Worm (Caenorhabditis elegans) whole organism, L3 larva: ENCODE data around the gene B0457.6.

ENCODE experiments used
- R02D3.7 ChIP-seq: fragments of 150-350 bp; optimal IDR thresholded peaks from 2 replicates; lab custom pipeline; 2014; ENCODE audit warnings: missing biosample characterization, missing genetic modification characterization
- ZK546.5 ChIP-seq: sonication (generic microtip); optimal IDR thresholded peaks from 2 replicates; lab custom pipeline; 2017; ENCODE audit warnings: missing biosample characterization, missing genetic modification characterization
- ceh-16 ChIP-seq: sonication (generic microtip); optimal IDR thresholded peaks from 2 replicates; lab custom pipeline; 2017; ENCODE audit warnings: missing biosample characterization, missing genetic modification characterization
- ceh-82 ChIP-seq: fragments of 150-350 bp; optimal IDR thresholded peaks from 2 replicates; lab custom pipeline; 2014; ENCODE audit warnings: missing biosample characterization, missing genetic modification characterization
- ceh-9 ChIP-seq: sonication (generic microtip); optimal IDR thresholded peaks from 2 replicates; lab custom pipeline; 2018; ENCODE audit warnings: missing biosample characterization, missing genetic modification characterization
- egl-27 ChIP-seq: sonication (generic microtip); optimal IDR thresholded peaks from 4 replicates; lab custom pipeline; 2017; ENCODE audit warnings: missing biosample characterization, missing genetic modification reagents, missing genetic modification characterization
- elt-2 ChIP-seq: sonication (generic microtip); optimal IDR thresholded peaks from 2 replicates; lab custom pipeline; 2016; ENCODE audit warnings: missing genetic modification reagents, mild to moderate bottlenecking, missing genetic modification characterization, missing compliant biosample characterization
- elt-3 ChIP-seq, 3 experiments: fragments of 150-350 bp in 1 of 3; sonication (generic microtip) in 2 of 3; optimal IDR thresholded peaks; 2 replicates in 2 of 3; 4 replicates in 1 of 3; lab custom pipeline; 2014 to 2017; ENCODE audit warnings: missing biosample characterization in 3 of 3, missing genetic modification characterization in 3 of 3
- eor-1 ChIP-seq, 2 experiments: fragments of 150-350 bp; optimal IDR thresholded peaks; 2 replicates each; lab custom pipeline; 2014 to 2018; ENCODE audit warnings: missing biosample characterization in 2 of 2, missing genetic modification characterization in 2 of 2
- fkh-10 ChIP-seq: sonication (generic microtip); optimal IDR thresholded peaks from 2 replicates; lab custom pipeline; 2017; ENCODE audit warnings: missing biosample characterization, missing genetic modification reagents, missing genetic modification characterization
- fos-1 ChIP-seq: fragments of 150-350 bp; optimal IDR thresholded peaks from 2 replicates; lab custom pipeline; 2014; ENCODE audit warnings: missing biosample characterization, missing genetic modification characterization
- hmg-11 ChIP-seq: sonication (generic microtip); optimal IDR thresholded peaks from 2 replicates; lab custom pipeline; 2016; ENCODE audit warnings: missing genetic modification characterization, missing compliant biosample characterization
- jun-1 ChIP-seq: fragments of 150-350 bp; optimal IDR thresholded peaks from 2 replicates; lab custom pipeline; 2014; ENCODE audit warnings: missing biosample characterization, missing genetic modification reagents, missing genetic modification characterization
- lin-15B ChIP-seq: fragments of 150-350 bp; optimal IDR thresholded peaks from 2 replicates; lab custom pipeline; 2014; ENCODE audit warnings: missing biosample characterization, missing genetic modification characterization
- lsy-12 ChIP-seq: sonication (generic microtip); optimal IDR thresholded peaks from 2 replicates; lab custom pipeline; 2016; ENCODE audit warnings: mild to moderate bottlenecking, missing genetic modification characterization, missing compliant biosample characterization
- mdl-1 ChIP-seq: fragments of 150-350 bp; optimal IDR thresholded peaks from 2 replicates; lab custom pipeline; 2014; ENCODE audit warnings: missing biosample characterization, missing genetic modification characterization
- nfya-1 ChIP-seq: sonication (generic microtip); optimal IDR thresholded peaks from 2 replicates; lab custom pipeline; 2017; ENCODE audit warnings: missing genetic modification characterization, mild to moderate bottlenecking, missing compliant biosample characterization, antibody characterized with exemption, moderate library complexity; ENCODE audit not compliant: insufficient read depth
- nhr-11 ChIP-seq: fragments of 150-350 bp; optimal IDR thresholded peaks from 2 replicates; lab custom pipeline; 2014; ENCODE audit warnings: missing biosample characterization, missing genetic modification characterization
- nhr-12 ChIP-seq: fragments of 150-350 bp; optimal IDR thresholded peaks from 2 replicates; lab custom pipeline; 2014; ENCODE audit warnings: missing biosample characterization, missing genetic modification characterization
- nhr-23 ChIP-seq: fragments of 150-350 bp; optimal IDR thresholded peaks from 2 replicates; lab custom pipeline; 2014; ENCODE audit warnings: missing biosample characterization, missing genetic modification reagents, missing genetic modification characterization
- nhr-28 ChIP-seq: fragments of 150-350 bp; optimal IDR thresholded peaks from 2 replicates; lab custom pipeline; 2014; ENCODE audit warnings: missing biosample characterization, missing genetic modification characterization
- nhr-43 ChIP-seq: sonication (generic microtip); optimal IDR thresholded peaks from 2 replicates; lab custom pipeline; 2016; ENCODE audit warnings: mild to moderate bottlenecking, missing genetic modification characterization, missing compliant biosample characterization; ENCODE audit not compliant: poor library complexity, severe bottlenecking
- nhr-67 ChIP-seq: fragments of 150-350 bp; optimal IDR thresholded peaks from 2 replicates; lab custom pipeline; 2014; ENCODE audit warnings: missing biosample characterization, missing genetic modification characterization
- pha-4 ChIP-seq: fragments of 150-350 bp; optimal IDR thresholded peaks from 2 replicates; lab custom pipeline; 2014; ENCODE audit warnings: missing biosample characterization, missing genetic modification reagents, missing genetic modification characterization
- pqm-1 ChIP-seq: fragments of 150-350 bp; optimal IDR thresholded peaks from 2 replicates; lab custom pipeline; 2017; ENCODE audit warnings: missing biosample characterization, missing genetic modification characterization, inconsistent platforms
- sea-2 ChIP-seq: fragments of 150-350 bp; sonication (generic microtip); optimal IDR thresholded peaks from 4 replicates; lab custom pipeline; 2014; ENCODE audit warnings: missing biosample characterization, missing genetic modification reagents, missing genetic modification characterization
- skn-1 ChIP-seq: fragments of 150-350 bp; optimal IDR thresholded peaks from 2 replicates; lab custom pipeline; 2014; ENCODE audit warnings: missing biosample characterization, missing genetic modification characterization
- snpc-4 ChIP-seq: fragments of 150-350 bp; optimal IDR thresholded peaks from 2 replicates; lab custom pipeline; 2014; ENCODE audit warnings: missing biosample characterization, missing genetic modification characterization
- tbx-2 ChIP-seq: sonication (generic microtip); optimal IDR thresholded peaks from 2 replicates; lab custom pipeline; 2016; ENCODE audit warnings: mild to moderate bottlenecking, missing genetic modification characterization, missing compliant biosample characterization
- unc-39 ChIP-seq: sonication (generic microtip); optimal IDR thresholded peaks from 4 replicates; lab custom pipeline; 2017; ENCODE audit warnings: missing biosample characterization, missing genetic modification characterization
- unc-62 ChIP-seq: fragments of 150-350 bp; sonication (generic microtip); optimal IDR thresholded peaks from 4 replicates; lab custom pipeline; 2014; ENCODE audit warnings: missing biosample characterization, missing genetic modification reagents, missing genetic modification characterization
- zag-1 ChIP-seq: fragments of 150-350 bp; optimal IDR thresholded peaks from 2 replicates; lab custom pipeline; 2014; ENCODE audit warnings: missing biosample characterization, missing genetic modification characterization

Gene B0457.6

DNA sequence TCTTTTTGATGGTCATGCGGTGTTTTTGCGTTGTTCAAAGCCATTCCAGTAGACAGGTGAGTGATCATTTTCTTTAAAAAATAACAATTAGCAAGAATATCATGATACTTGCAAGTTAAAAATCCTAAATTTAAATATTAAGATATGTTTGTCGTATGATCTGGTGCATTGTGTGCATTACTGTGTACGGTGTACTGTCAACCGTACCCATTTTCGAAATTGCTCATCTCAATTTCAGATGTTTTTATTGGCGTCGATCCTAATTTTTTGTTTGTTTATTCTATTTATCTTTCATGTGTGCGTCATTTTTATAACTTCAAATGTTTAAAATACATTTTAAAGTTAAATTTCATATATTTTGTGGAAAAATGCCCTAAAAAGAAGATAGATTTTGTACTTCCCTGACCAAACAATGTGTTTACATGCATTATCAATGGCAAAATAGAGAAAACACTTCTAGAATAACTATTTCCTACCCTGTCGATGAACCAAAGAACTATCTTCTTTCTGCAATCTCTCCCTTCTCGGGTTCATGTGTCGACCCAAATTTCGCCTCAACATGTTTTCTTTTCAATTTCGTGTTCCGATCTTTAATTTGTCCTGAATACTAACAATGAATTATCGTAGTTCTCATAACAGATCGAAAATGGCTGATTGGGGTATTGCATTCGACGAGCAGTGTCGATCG lies 37.8 kb upstream of the B0457.6 start, which contains the start of the genes T07D4.5 and ddx-19:
Gene T07D4.5 (minus strand): TSS at position 71 of the 688 bp plus-strand sequence.
Gene ddx-19 (plus strand): TSS at position 638 of the 688 bp plus-strand sequence.
- TF ChIP-seq pqm-1 (tag; lab: Kevin White, UChicago) = peak; percentile 7
- TF ChIP-seq lin-15B (tag; lab: Kevin White, UChicago) = peak; percentile 42
- TF ChIP-seq elt-2 (tag; lab: Kevin White, UChicago) = peak; percentile 29
- peak; percentile 8 for TF ChIP-seq nhr-23
- TF ChIP-seq sea-2 (GFP tag; lab: Kevin White, UChicago) = no peak
- no peak for TF ChIP-seq lsy-12 (tag; lab: Kevin White, UChicago)
- peak; percentile 78 for TF ChIP-seq pha-4 (tag; lab: Kevin White, UChicago)
- TF ChIP-seq fos-1 (tag; lab: Kevin White, UChicago) = no peak

DNA sequence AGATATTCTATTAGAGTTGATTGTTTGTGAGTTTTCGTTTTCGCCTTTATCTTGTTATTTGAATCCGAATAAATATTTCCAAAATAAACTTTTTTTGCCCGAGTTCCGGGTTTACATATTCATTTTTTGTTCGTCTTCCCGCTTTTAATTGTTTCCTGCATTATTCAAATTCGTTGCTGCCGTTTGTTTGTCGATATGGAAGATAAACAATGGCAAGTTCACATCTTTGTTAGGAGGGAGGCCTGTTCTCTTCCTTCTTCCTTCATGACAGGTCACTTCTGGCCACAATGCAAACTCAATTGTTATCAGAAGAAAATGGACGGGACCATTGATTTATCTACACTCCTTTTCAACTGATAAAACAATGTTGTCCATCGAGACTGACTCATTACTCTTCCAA lies 32.6 kb upstream of the B0457.6 start:
- TF ChIP-seq pha-4 (tag; lab: Kevin White, UChicago) = peak; percentile 10
- no peak for TF ChIP-seq ceh-16

DNA sequence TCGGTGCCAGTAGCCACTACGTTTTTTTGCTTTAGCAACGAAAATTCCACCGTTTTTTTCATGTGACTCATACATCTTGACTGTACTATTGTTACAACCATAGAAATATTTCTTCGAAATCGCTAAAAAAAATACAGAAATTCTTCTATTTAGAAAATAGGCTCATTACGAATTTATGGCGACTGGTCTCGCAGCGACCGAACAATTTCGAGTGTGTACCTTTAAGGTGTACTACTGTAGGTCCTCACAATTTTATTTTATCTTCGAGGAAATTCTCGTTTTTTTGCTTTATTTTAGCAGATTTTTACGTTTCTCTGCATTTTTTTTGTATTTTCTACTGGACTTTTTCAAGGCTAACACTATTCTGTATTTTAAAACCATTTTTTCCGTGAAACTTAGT lies 32.2 kb upstream of the B0457.6 start:
- no peak for TF ChIP-seq hmg-11
- TF ChIP-seq lin-15B (tag; lab: Kevin White, UChicago) = no peak
- no peak for TF ChIP-seq fkh-10 (GFP tag; lab: Kevin White, UChicago)
- TF ChIP-seq tbx-2 (tag; lab: Kevin White, UChicago) = no peak
- no peak for TF ChIP-seq pqm-1 (tag; lab: Kevin White, UChicago)
- TF ChIP-seq sea-2 (GFP tag; lab: Kevin White, UChicago) = no peak
- no peak for TF ChIP-seq ceh-82 (tag; lab: Kevin White, UChicago)
- TF ChIP-seq elt-3 (tag; optimal IDR thresholded peaks at IDR 0.05; lab: Kevin White, UChicago) = no peak
- no peak for TF ChIP-seq snpc-4 (tag; lab: Kevin White, UChicago)
- no peak for TF ChIP-seq mdl-1 (tag; lab: Kevin White, UChicago)
- no peak for TF ChIP-seq eor-1 (tag; optimal IDR thresholded peaks at IDR 0.05; lab: Kevin White, UChicago)
- no peak for TF ChIP-seq unc-39 (tag; lab: Kevin White, UChicago)
- TF ChIP-seq zag-1 (tag; lab: Kevin White, UChicago) = no peak
- TF ChIP-seq R02D3.7 (tag; lab: Kevin White, UChicago) = no peak
- no peak for TF ChIP-seq lsy-12 (tag; lab: Kevin White, UChicago)
- no peak for TF ChIP-seq ceh-16

ce11 chrII:8890530-8890929 lies 31.7 kb upstream of the B0457.6 start:
- TF ChIP-seq lsy-12 (tag; lab: Kevin White, UChicago) = no peak
- TF ChIP-seq nhr-11 (tag; lab: Kevin White, UChicago) = no peak
- no peak for TF ChIP-seq tbx-2 (tag; lab: Kevin White, UChicago)
- no peak for TF ChIP-seq fkh-10 (GFP tag; lab: Kevin White, UChicago)
- no peak for TF ChIP-seq skn-1
- no peak for TF ChIP-seq unc-39 (tag; lab: Kevin White, UChicago)
- no peak for TF ChIP-seq nhr-67 (tag; lab: Kevin White, UChicago)
- no peak for TF ChIP-seq nhr-12 (tag; lab: Kevin White, UChicago)
- no peak for TF ChIP-seq hmg-11
- TF ChIP-seq ZK546.5 = no peak
- no peak for TF ChIP-seq unc-62 (GFP tag; lab: Kevin White, UChicago)
- TF ChIP-seq sea-2 (GFP tag; lab: Kevin White, UChicago) = no peak
- no peak for TF ChIP-seq egl-27
- TF ChIP-seq nhr-28 (tag; lab: Kevin White, UChicago) = no peak
- TF ChIP-seq nhr-43 (tag; lab: Kevin White, UChicago) = no peak
- TF ChIP-seq R02D3.7 (tag; lab: Kevin White, UChicago) = no peak
- TF ChIP-seq pqm-1 (tag; lab: Kevin White, UChicago) = no peak

- TF ChIP-seq lin-15B (tag; lab: Kevin White, UChicago) = no peak
- TF ChIP-seq, all 47 proteins: peak for 0
Measured at ce11 chrII:8891042-8891441, 31.2 kb upstream of the B0457.6 start.

DNA sequence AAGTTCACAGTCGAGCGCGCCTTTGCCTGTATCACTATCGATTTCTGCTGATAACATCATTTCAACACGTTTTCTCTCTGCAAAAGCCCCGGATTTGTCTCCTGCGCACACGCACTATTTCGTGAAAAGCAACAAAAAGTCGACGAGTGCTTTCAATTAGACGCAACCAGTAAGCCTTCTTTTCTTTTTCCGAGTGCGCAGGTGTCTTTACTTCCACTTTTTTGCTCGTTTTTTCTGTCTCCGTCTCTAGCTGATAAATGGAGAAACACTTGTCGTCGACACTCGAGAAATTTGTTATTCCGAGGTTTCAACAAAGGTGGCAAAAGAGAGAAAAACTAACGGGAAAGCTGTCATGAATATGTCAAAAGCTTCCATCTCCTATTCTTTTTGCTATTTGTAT lies 30.6 kb upstream of the B0457.6 start:
- TF ChIP-seq ceh-9 (tag; lab: Kevin White, UChicago) = no peak
- TF ChIP-seq fkh-10 (GFP tag; lab: Kevin White, UChicago) = no peak
- TF ChIP-seq snpc-4 (tag; lab: Kevin White, UChicago) = no peak
- TF ChIP-seq ZK546.5 = no peak
- peak; percentile 3 for TF ChIP-seq nfya-1 (tag; lab: Kevin White, UChicago)
- peak; percentile 4 for TF ChIP-seq elt-2 (tag; lab: Kevin White, UChicago)
- TF ChIP-seq jun-1 (tag; lab: Kevin White, UChicago) = no peak
- TF ChIP-seq pha-4 (tag; lab: Kevin White, UChicago) = peak; percentile 25
